Fruit fly (Drosophila melanogaster): ENCODE data around the gene Cpr78Cc.

- TF ChIP-seq usp (GFP tag; optimal IDR thresholded peaks at IDR 0.05) = no peak
- no peak for TF ChIP-seq psq (optimal IDR thresholded peaks at IDR 0.05)
- TF ChIP-seq pan (optimal IDR thresholded peaks at IDR 0.05) = no peak
- TF ChIP-seq CG8478 (optimal IDR thresholded peaks at IDR 0.05) = no peak
- no peak for TF ChIP-seq Dll (optimal IDR thresholded peaks at IDR 0.05)
- no peak for TF ChIP-seq EcR (GFP tag; optimal IDR thresholded peaks at IDR 0.05)
Measured at dm6 chr3L:21280996-21281691, 19.2 kb upstream of the Cpr78Cc start, which contains the start of gene ppl.

Measured in whole organism.